Worm (Caenorhabditis elegans) whole organism, late embryonic: Measurements from ENCODE around the gene srh-70.

ENCODE experiments used
- C08G9.2 ChIP-seq: sonication (generic microtip); optimal IDR thresholded peaks from 2 replicates; lab custom pipeline; 2016; ENCODE audit warnings: mild to moderate bottlenecking, missing genetic modification characterization, moderate library complexity, missing compliant biosample characterization
- C38D4.7 ChIP-seq: fragments of 200-800 bp; sonication (Bioruptor generic); optimal IDR thresholded peaks from 2 replicates; lab custom pipeline; 2018; ENCODE audit warnings: mild to moderate bottlenecking, missing genetic modification characterization, moderate library complexity, missing compliant biosample characterization
- K02D7.2 ChIP-seq: sonication (generic microtip); optimal IDR thresholded peaks from 2 replicates; lab custom pipeline; 2017; ENCODE audit warnings: mild to moderate bottlenecking, missing genetic modification characterization, missing compliant biosample characterization
- K09A11.1 ChIP-seq: sonication (generic microtip); optimal IDR thresholded peaks from 2 replicates; lab custom pipeline; 2017; ENCODE audit warnings: antibody characterized with exemption, mild to moderate bottlenecking, missing genetic modification characterization, missing compliant biosample characterization; ENCODE audit not compliant: insufficient read depth
- T23F11.4 ChIP-seq: fragments of 200-800 bp; sonication (Bioruptor generic); optimal IDR thresholded peaks from 2 replicates; lab custom pipeline; 2018; ENCODE audit warnings: mild to moderate bottlenecking, missing genetic modification characterization, missing compliant biosample characterization
- Y22D7AL.16 ChIP-seq: sonication (generic microtip); optimal IDR thresholded peaks from 2 replicates; lab custom pipeline; 2016; ENCODE audit warnings: missing genetic modification characterization, missing compliant biosample characterization
- ahr-1 ChIP-seq: sonication (generic microtip); optimal IDR thresholded peaks from 2 replicates; lab custom pipeline; 2016; ENCODE audit warnings: missing genetic modification characterization, missing compliant biosample characterization
- ceh-14 ChIP-seq: sonication (generic microtip); optimal IDR thresholded peaks from 2 replicates; lab custom pipeline; 2016; ENCODE audit warnings: missing genotype, missing genetic modification characterization, missing compliant biosample characterization
- ceh-18 ChIP-seq: sonication (generic microtip); optimal IDR thresholded peaks from 2 replicates; lab custom pipeline; 2016; ENCODE audit warnings: missing genetic modification characterization, missing compliant biosample characterization
- ceh-19 ChIP-seq: fragments of 200-800 bp; sonication (Bioruptor generic); optimal IDR thresholded peaks from 2 replicates; lab custom pipeline; 2018; ENCODE audit warnings: mild to moderate bottlenecking, missing genetic modification characterization, missing compliant biosample characterization
- ceh-2 ChIP-seq: sonication (generic microtip); optimal IDR thresholded peaks from 2 replicates; lab custom pipeline; 2016; ENCODE audit warnings: missing genotype, missing genetic modification characterization, missing compliant biosample characterization
- ceh-22 ChIP-seq: sonication (generic microtip); optimal IDR thresholded peaks from 2 replicates; lab custom pipeline; 2017; ENCODE audit warnings: missing biosample characterization, missing genetic modification characterization
- ceh-24 ChIP-seq: sonication (generic microtip); optimal IDR thresholded peaks from 2 replicates; lab custom pipeline; 2016; ENCODE audit warnings: mild to moderate bottlenecking, missing genetic modification characterization, missing compliant biosample characterization
- ceh-30 ChIP-seq: fragments of 150-350 bp; optimal IDR thresholded peaks from 2 replicates; lab custom pipeline; 2014; ENCODE audit warnings: missing biosample characterization, missing genetic modification characterization
- ceh-45 ChIP-seq: fragments of 200-800 bp; sonication (Bioruptor generic); IDR thresholded peaks from 2 replicates; pipeline ENCODE4 v1.3.6; 2022; ENCODE audit warnings: missing genetic modification reagents, missing genetic modification characterization, missing compliant biosample characterization
- ceh-48 ChIP-seq: sonication (generic microtip); optimal IDR thresholded peaks from 2 replicates; lab custom pipeline; 2016; ENCODE audit warnings: missing genetic modification characterization, inconsistent platforms, missing compliant biosample characterization
- ceh-9 ChIP-seq: sonication (generic microtip); optimal IDR thresholded peaks from 2 replicates; lab custom pipeline; 2016; ENCODE audit warnings: mild to moderate bottlenecking, missing genetic modification characterization, inconsistent platforms, missing compliant biosample characterization
- che-1 ChIP-seq: sonication (generic microtip); optimal IDR thresholded peaks from 2 replicates; lab custom pipeline; 2016; ENCODE audit warnings: mild to moderate bottlenecking, missing genetic modification characterization, missing compliant biosample characterization
- dmd-4 ChIP-seq: sonication (generic microtip); optimal IDR thresholded peaks from 2 replicates; lab custom pipeline; 2016; ENCODE audit warnings: borderline replicate concordance, missing genetic modification characterization, missing compliant biosample characterization
- dve-1 ChIP-seq: sonication (generic microtip); optimal IDR thresholded peaks from 2 replicates; lab custom pipeline; 2017; ENCODE audit warnings: antibody characterized with exemption, mild to moderate bottlenecking, missing genetic modification characterization, missing compliant biosample characterization
- eyg-1 ChIP-seq: sonication (generic microtip); optimal IDR thresholded peaks from 2 replicates; lab custom pipeline; 2016; ENCODE audit warnings: missing genotype, missing genetic modification characterization, missing compliant biosample characterization
- fax-1 ChIP-seq: sonication (generic microtip); optimal IDR thresholded peaks from 2 replicates; lab custom pipeline; 2016; ENCODE audit warnings: missing genotype, missing genetic modification characterization, missing compliant biosample characterization
- fkh-6 ChIP-seq: sonication (generic microtip); optimal IDR thresholded peaks from 2 replicates; lab custom pipeline; 2016; ENCODE audit warnings: missing genetic modification characterization, missing compliant biosample characterization
- gmeb-2 ChIP-seq: sonication (generic microtip); optimal IDR thresholded peaks from 2 replicates; lab custom pipeline; 2016; ENCODE audit warnings: missing genetic modification characterization, inconsistent platforms, missing compliant biosample characterization
- hlh-15 ChIP-seq: sonication (generic microtip); optimal IDR thresholded peaks from 2 replicates; lab custom pipeline; 2016; ENCODE audit warnings: missing genetic modification characterization, missing compliant biosample characterization
- hlh-30 ChIP-seq: sonication (generic microtip); optimal IDR thresholded peaks from 2 replicates; lab custom pipeline; 2017; ENCODE audit warnings: antibody characterized with exemption, missing genetic modification characterization, missing compliant biosample characterization; ENCODE audit not compliant: insufficient read depth
- hlh-6 ChIP-seq: sonication (generic microtip); optimal IDR thresholded peaks from 2 replicates; lab custom pipeline; 2016; ENCODE audit warnings: missing genotype, missing genetic modification characterization, missing compliant biosample characterization
- hlh-8 ChIP-seq: sonication (generic microtip); optimal IDR thresholded peaks from 2 replicates; lab custom pipeline; 2016; ENCODE audit warnings: missing genotype, missing genetic modification characterization, missing compliant biosample characterization
- lim-6 ChIP-seq: sonication (generic microtip); optimal IDR thresholded peaks from 2 replicates; lab custom pipeline; 2016; ENCODE audit warnings: missing genetic modification characterization, missing compliant biosample characterization
- madf-2 ChIP-seq: sonication (generic microtip); optimal IDR thresholded peaks from 2 replicates; lab custom pipeline; 2017; ENCODE audit warnings: missing genetic modification characterization, missing compliant biosample characterization
- npax-4 ChIP-seq: sonication (generic microtip); optimal IDR thresholded peaks from 2 replicates; lab custom pipeline; 2016; ENCODE audit warnings: missing genetic modification characterization, missing compliant biosample characterization
- odd-2 ChIP-seq: sonication (generic microtip); optimal IDR thresholded peaks from 2 replicates; lab custom pipeline; 2017; ENCODE audit warnings: antibody characterized with exemption, mild to moderate bottlenecking, missing genetic modification characterization, missing compliant biosample characterization
- pag-3 ChIP-seq: sonication (generic microtip); optimal IDR thresholded peaks from 2 replicates; lab custom pipeline; 2016; ENCODE audit warnings: missing compliant biosample characterization, missing genetic modification characterization, borderline replicate concordance
- pax-1 ChIP-seq: fragments of 150-350 bp; optimal IDR thresholded peaks from 2 replicates; lab custom pipeline; 2014; ENCODE audit warnings: missing biosample characterization, missing genetic modification characterization
- pha-2 ChIP-seq: sonication (generic microtip); optimal IDR thresholded peaks from 2 replicates; lab custom pipeline; 2017; ENCODE audit warnings: mild to moderate bottlenecking, missing genetic modification characterization, missing compliant biosample characterization
- pha-4 ChIP-seq: fragments of 150-350 bp; optimal IDR thresholded peaks from 2 replicates; lab custom pipeline; 2018; ENCODE audit warnings: missing biosample characterization, missing genetic modification reagents, missing genetic modification characterization
- pqm-1 ChIP-seq: sonication (generic microtip); optimal IDR thresholded peaks from 2 replicates; lab custom pipeline; 2016; ENCODE audit warnings: missing genetic modification characterization, missing compliant biosample characterization
- ref-2 ChIP-seq: sonication (generic microtip); optimal IDR thresholded peaks from 2 replicates; lab custom pipeline; 2016; ENCODE audit warnings: missing genetic modification characterization, missing compliant biosample characterization
- rnt-1 ChIP-seq: sonication (generic microtip); optimal IDR thresholded peaks from 2 replicates; lab custom pipeline; 2016; ENCODE audit warnings: missing genetic modification characterization, missing compliant biosample characterization
- sdc-2 ChIP-seq: sonication (generic microtip); optimal IDR thresholded peaks from 2 replicates; lab custom pipeline; 2016; ENCODE audit warnings: missing genotype, missing genetic modification characterization, missing compliant biosample characterization
- sox-2 ChIP-seq: fragments of 200-800 bp; sonication (Bioruptor generic); IDR thresholded peaks from 2 replicates; pipeline ENCODE4 v1.3.6; 2022; ENCODE audit warnings: missing genetic modification reagents, missing genetic modification characterization, missing compliant biosample characterization
- sox-4 ChIP-seq: sonication (generic microtip); optimal IDR thresholded peaks from 2 replicates; lab custom pipeline; 2017; ENCODE audit warnings: mild to moderate bottlenecking, missing genetic modification characterization, inconsistent platforms, missing compliant biosample characterization
- syd-9 ChIP-seq: sonication (generic microtip); optimal IDR thresholded peaks from 2 replicates; lab custom pipeline; 2016; ENCODE audit warnings: mild to moderate bottlenecking, missing genetic modification characterization, moderate library complexity, missing compliant biosample characterization
- tbx-2 ChIP-seq: sonication (generic microtip); optimal IDR thresholded peaks from 2 replicates; lab custom pipeline; 2016; ENCODE audit warnings: missing genetic modification characterization, missing compliant biosample characterization
- tbx-7 ChIP-seq: sonication (generic microtip); optimal IDR thresholded peaks from 2 replicates; lab custom pipeline; 2016; ENCODE audit warnings: missing genotype, missing genetic modification characterization, missing compliant biosample characterization
- ttx-3 ChIP-seq: sonication (generic microtip); optimal IDR thresholded peaks from 2 replicates; lab custom pipeline; 2016; ENCODE audit warnings: missing genetic modification reagents, missing genetic modification characterization, missing compliant biosample characterization
- unc-3 ChIP-seq, 2 experiments: fragments of 200-800 bp in 1 of 2; sonication (Bioruptor generic) in 1 of 2; sonication (generic microtip) in 1 of 2; conservative IDR thresholded peaks in 1 of 2; optimal IDR thresholded peaks in 1 of 2; 2 replicates each; pipeline versions ENCODE4 v1.3.6 to Lab custom; 2016 to 2022; ENCODE audit warnings: missing compliant biosample characterization in 2 of 2, missing genetic modification characterization in 2 of 2, missing genetic modification reagents in 1 of 2
- unc-42 ChIP-seq: sonication (generic microtip); optimal IDR thresholded peaks from 2 replicates; lab custom pipeline; 2016; ENCODE audit warnings: missing genotype, missing genetic modification characterization, missing compliant biosample characterization
- unc-55 ChIP-seq: sonication (generic microtip); optimal IDR thresholded peaks from 2 replicates; lab custom pipeline; 2017; ENCODE audit warnings: missing biosample characterization, missing genetic modification reagents, missing genetic modification characterization
- unc-86 ChIP-seq: sonication (generic microtip); optimal IDR thresholded peaks from 2 replicates; lab custom pipeline; 2016; ENCODE audit warnings: missing genetic modification characterization, missing compliant biosample characterization
- ztf-16 ChIP-seq: sonication (generic microtip); optimal IDR thresholded peaks from 2 replicates; lab custom pipeline; 2017; ENCODE audit warnings: missing genetic modification characterization, missing compliant biosample characterization

The srh-70 gene

ce11 chrII:12494556-12495131 lies 24.0 kb downstream of the srh-70 start, which contains the start of gene col-85:
TSS of gene col-85 (minus strand) at chrII:12495095.
- peak; percentile 90 for TF ChIP-seq ceh-24 (tag; lab: Kevin White, UChicago)
- TF ChIP-seq che-1 (tag; lab: Kevin White, UChicago): peak; percentile 93
- TF ChIP-seq odd-2 (tag; lab: Kevin White, UChicago): peak; percentile 79
- TF ChIP-seq npax-4 (tag; lab: Kevin White, UChicago): peak; percentile 88
- peak; percentile 43 for TF ChIP-seq tbx-7 (tag; lab: Kevin White, UChicago)
- TF ChIP-seq K02D7.2 (tag; lab: Kevin White, UChicago): peak; percentile 95
- TF ChIP-seq unc-3 (GFP tag; conservative IDR thresholded peaks at IDR 0.05; lab: Robert Waterston, UW): peak; percentile 94
- TF ChIP-seq unc-3 (tag; optimal IDR thresholded peaks at IDR 0.05; lab: Kevin White, UChicago): peak; percentile 94
- peak; percentile 84 for TF ChIP-seq unc-42
- TF ChIP-seq T23F11.4 (GFP tag; lab: Kevin White, UChicago): peak; percentile 97
- peak; percentile 95 for TF ChIP-seq fkh-6 (tag; lab: Kevin White, UChicago)
- TF ChIP-seq pqm-1 (tag; lab: Kevin White, UChicago): peak; percentile 86
- TF ChIP-seq ceh-30 (tag; lab: Kevin White, UChicago): peak; percentile 3
- TF ChIP-seq hlh-6 (tag; lab: Kevin White, UChicago): peak; percentile 95
- TF ChIP-seq pax-1 (tag; lab: Kevin White, UChicago): no peak
- peak; percentile 88 for TF ChIP-seq ceh-2 (tag; lab: Kevin White, UChicago)
- TF ChIP-seq ceh-19 (GFP tag; lab: Kevin White, UChicago): peak; percentile 94
- TF ChIP-seq sox-4 (tag; lab: Kevin White, UChicago): peak; percentile 97
- peak; percentile 92 for TF ChIP-seq ttx-3 (tag; lab: Kevin White, UChicago)
- peak; percentile 93 for TF ChIP-seq madf-2 (tag; lab: Kevin White, UChicago)
- TF ChIP-seq pha-4 (tag; lab: Kevin White, UChicago): no peak
- TF ChIP-seq C08G9.2 (tag; lab: Kevin White, UChicago): peak; percentile 87
- TF ChIP-seq hlh-30 (tag; lab: Kevin White, UChicago): peak; percentile 46
- peak; percentile 90 for TF ChIP-seq C38D4.7
- TF ChIP-seq pha-2: peak; percentile 94
- peak; percentile 96 for TF ChIP-seq ceh-45 (GFP tag; lab: Robert Waterston, UW)
- TF ChIP-seq sdc-2 (tag; lab: Kevin White, UChicago): peak; percentile 89
- peak; percentile 92 for TF ChIP-seq sox-2 (GFP tag; lab: Robert Waterston, UW)
- peak; percentile 89 for TF ChIP-seq rnt-1
- TF ChIP-seq unc-86 (tag; lab: Kevin White, UChicago): peak; percentile 84
- peak; percentile 93 for TF ChIP-seq ceh-9 (tag; lab: Kevin White, UChicago)
- peak; percentile 95 for TF ChIP-seq ztf-16 (tag; lab: Kevin White, UChicago)
- peak; percentile 88 for TF ChIP-seq fax-1 (tag; lab: Kevin White, UChicago)
- peak; percentile 88 for TF ChIP-seq K09A11.1 (tag; lab: Kevin White, UChicago)
- TF ChIP-seq ref-2 (tag; lab: Kevin White, UChicago): peak; percentile 89
- TF ChIP-seq ceh-18 (tag; lab: Kevin White, UChicago): peak; percentile 86
- peak; percentile 96 for TF ChIP-seq ceh-14 (tag; lab: Kevin White, UChicago)
- TF ChIP-seq dve-1 (tag; lab: Kevin White, UChicago): peak; percentile 81
- TF ChIP-seq hlh-8 (tag; lab: Kevin White, UChicago): peak; percentile 90
- peak; percentile 94 for TF ChIP-seq Y22D7AL.16
- TF ChIP-seq unc-55: no peak
- peak; percentile 68 for TF ChIP-seq eyg-1 (tag; lab: Kevin White, UChicago)
- peak; percentile 93 for TF ChIP-seq syd-9
- peak; percentile 94 for TF ChIP-seq dmd-4 (tag; lab: Kevin White, UChicago)
- TF ChIP-seq gmeb-2: peak; percentile 98
- TF ChIP-seq pag-3 (tag; lab: Kevin White, UChicago): peak; percentile 89
- TF ChIP-seq ceh-48 (tag; lab: Kevin White, UChicago): peak; percentile 86
- peak; percentile 92 for TF ChIP-seq tbx-2 (tag; lab: Kevin White, UChicago)
- peak; percentile 91 for TF ChIP-seq hlh-15 (tag; lab: Kevin White, UChicago)
- TF ChIP-seq ahr-1 (tag; lab: Kevin White, UChicago): peak; percentile 86
- TF ChIP-seq lim-6 (tag; lab: Kevin White, UChicago): peak; percentile 84
- TF ChIP-seq ceh-22: no peak
